ENCODE assay signal across 2 worm cellular contexts in the genomic region with DNA sequence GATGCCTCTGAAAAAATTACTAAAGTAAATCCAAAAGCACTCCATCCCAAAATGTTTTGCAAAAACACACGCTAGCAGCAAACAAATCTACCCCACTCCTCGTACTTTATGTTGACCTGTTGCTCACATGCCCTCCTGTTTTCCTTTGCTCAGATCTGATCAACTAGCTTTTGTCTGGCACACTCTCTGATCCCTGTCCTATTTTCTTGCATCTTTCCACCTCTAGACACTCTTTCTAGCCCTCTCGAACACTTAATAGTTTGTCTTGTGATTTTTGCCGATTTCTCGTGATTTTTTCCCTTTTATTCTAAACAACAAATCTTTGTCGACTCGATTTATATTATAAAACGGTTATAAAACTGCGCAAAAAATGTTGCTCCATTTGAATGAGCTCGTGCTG.
A peak's percentile ranks its signal among the peaks of the same experiment; 100 is the strongest.
TF ChIP-seq lines count a peak whose summit lies in the region.

A gene (plus strand): TSS at position 229 of the 400 bp plus-strand sequence.

TF ChIP-seq in whole organism, L1 larva, 84 proteins besides CTCF, POLR2A, EP300 and RAD21 (continued from another document and continues in another):
- TF ChIP-seq efl-1 (optimal IDR thresholded peaks at IDR 0.05; lab: Kevin White, UChicago) (peak in 1 of 2 experiments; percentile 3), efl-1 (GFP tag; optimal IDR thresholded peaks at IDR 0.05 in 1 of 2; lab: Kevin White, UChicago) (no peak), sptf-1 (tag; optimal IDR thresholded peaks at IDR 0.05; lab: Kevin White, UChicago) (no peak), tbx-2 (tag; optimal IDR thresholded peaks at IDR 0.05; lab: Kevin White, UChicago) (peak; percentile 61), blmp-1 (tag; optimal IDR thresholded peaks at IDR 0.05; lab: Kevin White, UChicago) (no peak), dsc-1 (tag; optimal IDR thresholded peaks at IDR 0.05; lab: Kevin White, UChicago) (peak; percentile 11), ceh-8 (GFP tag; optimal IDR thresholded peaks at IDR 0.05; lab: Kevin White, UChicago) (no peak), efl-3 (GFP tag; optimal IDR thresholded peaks at IDR 0.05; lab: Kevin White, UChicago) (no peak), nhr-28 (tag; optimal IDR thresholded peaks at IDR 0.05; lab: Kevin White, UChicago) (no peak), snu-23 (GFP tag; optimal IDR thresholded peaks at IDR 0.05; lab: Kevin White, UChicago) (peak; percentile 58), unc-30 (tag; optimal IDR thresholded peaks at IDR 0.05; lab: Kevin White, UChicago) (no peak), irx-1 (tag; optimal IDR thresholded peaks at IDR 0.05; lab: Kevin White, UChicago) (peak; percentile 6), nhr-11 (tag; optimal IDR thresholded peaks at IDR 0.05; lab: Kevin White, UChicago) (peak; percentile 46), nhr-85 (tag; lab: Kevin White, UChicago) (peak; percentile 56), unc-98 (GFP tag; IDR thresholded peaks at IDR 0.05; lab: Robert Waterston, UW) (no peak), pqm-1 (tag; optimal IDR thresholded peaks at IDR 0.05; lab: Kevin White, UChicago) (no peak), ceh-88 (GFP tag; IDR thresholded peaks at IDR 0.05; lab: Robert Waterston, UW) (no peak), lin-14 (GFP tag; optimal IDR thresholded peaks at IDR 0.05; lab: Kevin White, UChicago) (peak; percentile 76), ceh-90 (tag; optimal IDR thresholded peaks at IDR 0.05; lab: Kevin White, UChicago) (no peak), ets-5 (GFP tag; IDR thresholded peaks at IDR 0.05; lab: Robert Waterston, UW) (no peak), C34B4.2 (tag; optimal IDR thresholded peaks at IDR 0.05; lab: Kevin White, UChicago) (no peak), nhr-19 (GFP tag; conservative IDR thresholded peaks at IDR 0.05; lab: Robert Waterston, UW) (peak; percentile 70), alr-1 (tag; optimal IDR thresholded peaks at IDR 0.05; lab: Kevin White, UChicago; ENCODE audit: borderline replicate concordance) (no peak), unc-130 (tag; optimal IDR thresholded peaks at IDR 0.05; lab: Kevin White, UChicago) (peak; percentile 30), nhr-20 (tag; optimal IDR thresholded peaks at IDR 0.05; lab: Kevin White, UChicago) (peak; percentile 61), ztf-11 (tag; optimal IDR thresholded peaks at IDR 0.05; lab: Kevin White, UChicago) (no peak), aha-1 (tag; optimal IDR thresholded peaks at IDR 0.05; lab: Kevin White, UChicago) (no peak), elt-2 (tag; optimal IDR thresholded peaks at IDR 0.05; lab: Kevin White, UChicago) (no peak), fkh-10 (GFP tag; optimal IDR thresholded peaks at IDR 0.05; lab: Kevin White, UChicago) (no peak), hpl-2 (GFP tag; optimal IDR thresholded peaks at IDR 0.05; lab: Kevin White, UChicago) (no peak), vab-15 (tag; optimal IDR thresholded peaks at IDR 0.05; lab: Kevin White, UChicago) (no peak), hlh-4 (tag; optimal IDR thresholded peaks at IDR 0.05; lab: Kevin White, UChicago) (no peak), ztf-4 (tag; optimal IDR thresholded peaks at IDR 0.05; lab: Kevin White, UChicago) (no peak), ceh-63 (GFP tag; optimal IDR thresholded peaks at IDR 0.05; lab: Kevin White, UChicago) (no peak), Y116A8C.19 (tag; optimal IDR thresholded peaks at IDR 0.05; lab: Kevin White, UChicago; ENCODE audit: borderline replicate concordance) (no peak), lin-35 (GFP tag; optimal IDR thresholded peaks at IDR 0.05; lab: Kevin White, UChicago) (no peak), skn-1 (tag; optimal IDR thresholded peaks at IDR 0.05; lab: Kevin White, UChicago) (peak; percentile 67), fkh-8 (tag; optimal IDR thresholded peaks at IDR 0.05; lab: Kevin White, UChicago) (no peak), snpc-4 (tag; optimal IDR thresholded peaks at IDR 0.05; lab: Kevin White, UChicago) (no peak), mep-1 (tag; optimal IDR thresholded peaks at IDR 0.05; lab: Kevin White, UChicago) (peak; percentile 35), mab-9 (GFP tag; IDR thresholded peaks at IDR 0.05; lab: Robert Waterston, UW) (no peak), nhr-71 (tag; optimal IDR thresholded peaks at IDR 0.05; lab: Kevin White, UChicago) (peak; percentile 84), egl-27 (tag; optimal IDR thresholded peaks at IDR 0.05; lab: Kevin White, UChicago) (no peak), lin-13 (GFP tag; optimal IDR thresholded peaks at IDR 0.05; lab: Kevin White, UChicago) (no peak), swsn-7 (tag; optimal IDR thresholded peaks at IDR 0.05; lab: Kevin White, UChicago) (peak; percentile 14), sox-4 (tag; optimal IDR thresholded peaks at IDR 0.05; lab: Kevin White, UChicago) (no peak), jun-1 (tag; optimal IDR thresholded peaks at IDR 0.05; lab: Kevin White, UChicago) (no peak), nhr-237 (tag; optimal IDR thresholded peaks at IDR 0.05; lab: Kevin White, UChicago) (no peak), isw-1 (GFP tag; IDR thresholded peaks at IDR 0.05; lab: Robert Waterston, UW) (no peak), ama-1 (optimal IDR thresholded peaks at IDR 0.05; lab: Kevin White, UChicago) (no peak), pax-3 (tag; optimal IDR thresholded peaks at IDR 0.05; lab: Kevin White, UChicago) (no peak), tlp-1 (tag; optimal IDR thresholded peaks at IDR 0.05; lab: Kevin White, UChicago) (no peak), unc-86 (tag; optimal IDR thresholded peaks at IDR 0.05; lab: Kevin White, UChicago) (no peak), rnt-1 (tag; optimal IDR thresholded peaks at IDR 0.05; lab: Kevin White, UChicago) (peak; percentile 73), dpl-1 (GFP tag; optimal IDR thresholded peaks at IDR 0.05; lab: Kevin White, UChicago) (no peak), grh-1 (GFP tag; IDR thresholded peaks at IDR 0.05; lab: Robert Waterston, UW) (no peak), nhr-77 (tag; optimal IDR thresholded peaks at IDR 0.05; lab: Kevin White, UChicago) (peak; percentile 41), mef-2 (tag; optimal IDR thresholded peaks at IDR 0.05; lab: Kevin White, UChicago) (no peak), fkh-4 (tag; optimal IDR thresholded peaks at IDR 0.05; lab: Kevin White, UChicago; ENCODE audit: borderline replicate concordance) (no peak), xbp-1 (tag; optimal IDR thresholded peaks at IDR 0.05; lab: Kevin White, UChicago) (no peak), ceh-82 (tag; optimal IDR thresholded peaks at IDR 0.05; lab: Kevin White, UChicago) (no peak), nhr-12 (tag; optimal IDR thresholded peaks at IDR 0.05; lab: Kevin White, UChicago) (no peak), nhr-90 (tag; optimal IDR thresholded peaks at IDR 0.05; lab: Kevin White, UChicago; ENCODE audit: poor library complexity) (no peak), pag-3 (tag; optimal IDR thresholded peaks at IDR 0.05; lab: Kevin White, UChicago; ENCODE audit: borderline replicate concordance, insufficient read depth) (no peak), hlh-17 (GFP tag; optimal IDR thresholded peaks at IDR 0.05; lab: Kevin White, UChicago; ENCODE audit: borderline replicate concordance) (no peak), zip-4 (GFP tag; optimal IDR thresholded peaks at IDR 0.05; lab: Kevin White, UChicago) (no peak)

TF ChIP-seq in whole organism, L3 larva, 47 proteins besides CTCF, POLR2A, EP300 and RAD21 (continued from another document):
- TF ChIP-seq nhr-237 (tag; optimal IDR thresholded peaks at IDR 0.05; lab: Kevin White, UChicago) (no peak), elt-2 (tag; optimal IDR thresholded peaks at IDR 0.05; lab: Kevin White, UChicago) (no peak), tbx-2 (tag; optimal IDR thresholded peaks at IDR 0.05; lab: Kevin White, UChicago) (no peak), aly-2 (tag; optimal IDR thresholded peaks at IDR 0.05; lab: Kevin White, UChicago) (no peak), elt-1 (tag; optimal IDR thresholded peaks at IDR 0.05; lab: Kevin White, UChicago) (no peak), lin-15B (tag; optimal IDR thresholded peaks at IDR 0.05; lab: Kevin White, UChicago) (no peak), jun-1 (tag; optimal IDR thresholded peaks at IDR 0.05; lab: Kevin White, UChicago) (no peak), ceh-28 (tag; optimal IDR thresholded peaks at IDR 0.05; lab: Kevin White, UChicago) (no peak)
TF ChIP-seq in whole organism, L3 larva: peak in this region for 3.
